Fruit fly (Drosophila melanogaster) whole organism, pupa: ENCODE results near the gene CG18731.

ENCODE experiments used
- CG10348 ChIP-seq: fragments of 200-800 bp; sonication (Bioruptor generic); IDR thresholded peaks from 2 replicates; pipeline ENCODE4 v1.3.6; 2022; ENCODE audit warnings: missing biosample characterization, missing genetic modification characterization
- CG12605 ChIP-seq: fragments of 200-800 bp; sonication (Bioruptor generic); IDR thresholded peaks from 2 replicates; pipeline ENCODE4 v1.3.6; 2022; ENCODE audit warnings: missing biosample characterization, missing genetic modification characterization
- CG13204 ChIP-seq: fragments of 200-800 bp; sonication (Bioruptor generic); optimal IDR thresholded peaks from 2 replicates; lab custom pipeline; 2018; ENCODE audit warnings: missing biosample characterization, mild to moderate bottlenecking, missing genetic modification characterization, moderate library complexity
- CG14655 ChIP-seq: fragments of 200-800 bp; sonication (Bioruptor generic); optimal IDR thresholded peaks from 3 replicates; lab custom pipeline; 2017; ENCODE audit warnings: mild to moderate bottlenecking, missing biosample characterization, missing genetic modification reagents, missing genetic modification characterization
- CG15710 ChIP-seq: fragments of 200-800 bp; sonication (Bioruptor generic); optimal IDR thresholded peaks from 2 replicates; lab custom pipeline; 2018; ENCODE audit warnings: missing biosample characterization, mild to moderate bottlenecking, missing genetic modification characterization, moderate library complexity
- CG17806 ChIP-seq: fragments of 200-800 bp; sonication (Bioruptor generic); optimal IDR thresholded peaks from 2 replicates; lab custom pipeline; 2018; ENCODE audit warnings: missing biosample characterization, mild to moderate bottlenecking, missing genetic modification characterization, moderate library complexity
- CG32121 ChIP-seq: fragments of 200-800 bp; sonication (Bioruptor generic); IDR thresholded peaks from 2 replicates; pipeline ENCODE4 v1.3.6; 2022; ENCODE audit warnings: missing biosample characterization, missing genetic modification characterization
- CG34367 ChIP-seq: fragments of 200-800 bp; sonication (Bioruptor generic); optimal IDR thresholded peaks from 2 replicates; lab custom pipeline; 2018; ENCODE audit warnings: missing biosample characterization, mild to moderate bottlenecking, missing genetic modification characterization
- CG4496 ChIP-seq: fragments of 200-800 bp; sonication (Bioruptor generic); IDR thresholded peaks from 3 replicates; pipeline ENCODE4 v1.3.6; 2022; ENCODE audit warnings: missing biosample characterization, missing genetic modification characterization
- CG8159 ChIP-seq: fragments of 200-800 bp; sonication (Bioruptor generic); optimal IDR thresholded peaks from 3 replicates; lab custom pipeline; 2018; ENCODE audit warnings: missing biosample characterization, mild to moderate bottlenecking, missing genetic modification characterization, moderate library complexity
- CG8301 ChIP-seq: fragments of 200-800 bp; sonication (Bioruptor generic); optimal IDR thresholded peaks from 2 replicates; lab custom pipeline; 2018; ENCODE audit warnings: missing biosample characterization, mild to moderate bottlenecking, missing genetic modification characterization
- CG9948 ChIP-seq: fragments of 200-800 bp; sonication (Bioruptor generic); optimal IDR thresholded peaks from 2 replicates; lab custom pipeline; 2018; ENCODE audit warnings: missing biosample characterization, mild to moderate bottlenecking, missing genetic modification characterization, moderate library complexity
- D1 ChIP-seq: fragments of 200-800 bp; sonication (Bioruptor generic); optimal IDR thresholded peaks from 2 replicates; lab custom pipeline; 2018; ENCODE audit warnings: missing biosample characterization, mild to moderate bottlenecking, missing genetic modification characterization, moderate library complexity
- EcR ChIP-seq: fragments of 200-800 bp; sonication (Bioruptor generic); optimal IDR thresholded peaks from 3 replicates; lab custom pipeline; 2019; ENCODE audit warnings: missing biosample characterization, missing genetic modification characterization, mild to moderate bottlenecking, moderate library complexity, missing genetic modification reagents
- Ets98B ChIP-seq: fragments of 200-800 bp; sonication (Bioruptor generic); IDR thresholded peaks from 2 replicates; pipeline ENCODE4 v1.3.6; 2022; ENCODE audit warnings: missing biosample characterization, missing genetic modification characterization
- Pif1A ChIP-seq: fragments of 200-800 bp; sonication (Bioruptor generic); optimal IDR thresholded peaks from 3 replicates; lab custom pipeline; 2016; ENCODE audit warnings: missing biosample characterization, missing genetic modification characterization
- Pif1B ChIP-seq: fragments of 200-800 bp; sonication (Bioruptor generic); optimal IDR thresholded peaks from 3 replicates; lab custom pipeline; 2016; ENCODE audit warnings: missing biosample characterization, missing genetic modification characterization
- Snoo ChIP-seq: fragments of 200-800 bp; sonication (Bioruptor generic); optimal IDR thresholded peaks from 3 replicates; lab custom pipeline; 2017; ENCODE audit warnings: missing biosample characterization, mild to moderate bottlenecking, missing genetic modification characterization, inconsistent platforms
- fd96Ca ChIP-seq: fragments of 200-800 bp; sonication (Bioruptor generic); IDR thresholded peaks from 3 replicates; pipeline ENCODE4 v1.3.6; 2022; ENCODE audit warnings: missing biosample characterization, missing genetic modification characterization
- gl ChIP-seq: fragments of 200-800 bp; sonication (Bioruptor generic); optimal IDR thresholded peaks from 2 replicates; lab custom pipeline; 2018; ENCODE audit warnings: missing biosample characterization, mild to moderate bottlenecking, missing genetic modification characterization
- rn ChIP-seq: fragments of 200-800 bp; sonication (Bioruptor generic); IDR thresholded peaks from 2 replicates; pipeline ENCODE4 v1.3.6; 2022; ENCODE audit warnings: missing biosample characterization, missing genetic modification characterization

CG18731 gene

DNA sequence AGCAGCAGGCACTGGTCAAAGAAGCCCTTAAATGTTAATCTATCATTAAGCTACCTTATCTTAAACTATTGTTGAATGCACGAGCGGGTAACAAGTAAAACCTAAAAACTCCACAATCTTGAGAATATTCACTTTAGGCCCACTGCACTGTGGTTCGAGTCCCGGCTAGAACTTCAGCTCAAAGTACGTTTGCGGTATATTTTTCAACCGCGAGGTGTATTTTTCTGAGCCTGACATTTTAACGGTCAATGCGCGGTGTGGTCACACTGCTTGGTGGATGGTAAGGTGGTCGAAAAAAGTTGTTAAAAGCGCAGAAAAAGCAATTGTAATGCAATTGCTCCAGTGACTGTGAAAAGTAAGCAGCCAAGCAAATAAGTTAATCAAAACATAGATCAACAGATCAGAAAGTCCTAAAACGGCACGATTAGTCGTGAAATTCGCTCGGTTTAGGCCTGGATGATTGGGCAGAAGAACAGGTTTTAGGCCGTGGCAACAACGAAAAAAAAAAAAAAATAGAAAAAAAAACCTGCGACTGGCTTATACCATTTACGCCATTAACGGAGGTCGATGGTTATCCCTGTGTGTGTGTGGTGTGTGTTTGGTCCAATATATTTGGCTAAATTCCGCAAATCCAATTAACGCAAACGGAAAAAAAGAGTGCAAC lies 882 bp downstream of the CG18731 start, which contains the start of gene Kul:
TSS of gene Kul (plus strand) at position 254 of the 664 bp plus-strand sequence.
- peak; percentile 50 for TF ChIP-seq CG8301 (tag; lab: Kevin White, UChicago)
- peak; percentile 28 for TF ChIP-seq CG34367 (tag; lab: Kevin White, UChicago)
- peak; percentile 67 for TF ChIP-seq gl (tag; lab: Kevin White, UChicago)
- TF ChIP-seq CG13204 = no peak
- TF ChIP-seq CG10348 (GFP tag; lab: Robert Waterston, UW) = no peak
- peak; percentile 23 for TF ChIP-seq CG15710
- peak; percentile 18 for TF ChIP-seq CG17806 (tag; lab: Kevin White, UChicago)
- peak; percentile 40 for TF ChIP-seq CG8159 (tag; lab: Kevin White, UChicago)
- no peak for TF ChIP-seq Pif1A (GFP tag; lab: Kevin White, UChicago)
- TF ChIP-seq rn (GFP tag; lab: Robert Waterston, UW) = peak; percentile 19; the same call in 1 of the 2 replicates
- TF ChIP-seq Pif1B (GFP tag; lab: Kevin White, UChicago) = no peak
- peak; percentile 18; the same call in 1 of the 2 replicates for TF ChIP-seq CG12605 (GFP tag; lab: Robert Waterston, UW)
- TF ChIP-seq D1 (tag; lab: Kevin White, UChicago) = no peak
- no peak for TF ChIP-seq CG9948 (tag; lab: Kevin White, UChicago)
- TF ChIP-seq fd96Ca (GFP tag; lab: Robert Waterston, UW) = peak; percentile 49; the same call in 1 of the 3 replicates
- peak; percentile 34 for TF ChIP-seq Ets98B (GFP tag; lab: Robert Waterston, UW)
- peak; percentile 57; the same call in 1 of the 2 replicates for TF ChIP-seq CG32121 (GFP tag; lab: Robert Waterston, UW)
- TF ChIP-seq CG14655 = no peak
- peak; percentile 61 for TF ChIP-seq Snoo (tag; lab: Kevin White, UChicago)
- peak; percentile 56; the same call in 2 of the 3 replicates for TF ChIP-seq CG4496
- TF ChIP-seq EcR (GFP tag; lab: Kevin White, UChicago) = no peak

DNA sequence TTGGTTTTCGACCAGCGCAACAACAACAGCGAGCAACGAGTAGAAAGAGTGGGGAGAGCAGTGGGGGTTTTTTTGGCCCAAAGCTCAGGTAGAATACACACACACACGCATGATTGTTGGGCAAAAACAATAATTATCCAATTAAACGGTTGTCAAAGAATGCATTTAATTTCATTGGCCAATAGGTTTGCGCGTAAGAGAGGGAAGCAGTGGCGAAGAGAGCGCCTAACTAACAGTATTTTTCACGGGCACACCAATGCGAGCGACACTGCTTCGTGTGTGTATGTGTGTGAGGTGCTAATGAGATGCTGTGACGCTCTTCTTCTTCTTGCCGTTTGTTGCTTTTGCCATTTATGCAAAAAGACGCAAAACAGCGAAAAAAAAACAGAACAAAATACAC lies 1.4 kb downstream of the CG18731 start:
- TF ChIP-seq EcR (GFP tag; lab: Kevin White, UChicago) (peak; percentile 4), CG10348 (GFP tag; lab: Robert Waterston, UW) (no peak)

- TF ChIP-seq CG9948 (tag; lab: Kevin White, UChicago) = peak; percentile 98
- peak; percentile 98 for TF ChIP-seq CG8159 (tag; lab: Kevin White, UChicago)
- peak; percentile 98 for TF ChIP-seq CG8301 (tag; lab: Kevin White, UChicago)
- peak; percentile 100 for TF ChIP-seq CG10348 (GFP tag; lab: Robert Waterston, UW)
- peak; percentile 98 for TF ChIP-seq Pif1B (GFP tag; lab: Kevin White, UChicago)
- peak; percentile 61 for TF ChIP-seq EcR (GFP tag; lab: Kevin White, UChicago)
- TF ChIP-seq CG12605 (GFP tag; lab: Robert Waterston, UW) = peak; percentile 100
- peak; percentile 99 for TF ChIP-seq Snoo (tag; lab: Kevin White, UChicago)
- TF ChIP-seq D1 (tag; lab: Kevin White, UChicago) = no peak
- peak; percentile 100 for TF ChIP-seq Ets98B (GFP tag; lab: Robert Waterston, UW)
- peak; percentile 100 for TF ChIP-seq CG32121 (GFP tag; lab: Robert Waterston, UW)
- TF ChIP-seq Pif1A (GFP tag; lab: Kevin White, UChicago) = peak; percentile 100
- peak; percentile 99 for TF ChIP-seq CG17806 (tag; lab: Kevin White, UChicago)
- peak; percentile 100 for TF ChIP-seq CG4496
- TF ChIP-seq fd96Ca (GFP tag; lab: Robert Waterston, UW) = peak; percentile 100
- TF ChIP-seq rn (GFP tag; lab: Robert Waterston, UW) = peak; percentile 100
- TF ChIP-seq CG34367 (tag; lab: Kevin White, UChicago) = peak; percentile 96
- peak; percentile 98 for TF ChIP-seq gl (tag; lab: Kevin White, UChicago)
- TF ChIP-seq CG15710 = peak; percentile 99
- TF ChIP-seq CG13204 = no peak
- peak; percentile 99 for TF ChIP-seq CG14655
Observed at dm6 chr3R:29736678-29737093, 11.9 kb downstream of the CG18731 start, which contains the start of the genes CG7601 and CIA30. TSS of gene CG7601 (minus strand) at chr3R:29736745. TSS of gene CIA30 (plus strand) at chr3R:29736965.

DNA sequence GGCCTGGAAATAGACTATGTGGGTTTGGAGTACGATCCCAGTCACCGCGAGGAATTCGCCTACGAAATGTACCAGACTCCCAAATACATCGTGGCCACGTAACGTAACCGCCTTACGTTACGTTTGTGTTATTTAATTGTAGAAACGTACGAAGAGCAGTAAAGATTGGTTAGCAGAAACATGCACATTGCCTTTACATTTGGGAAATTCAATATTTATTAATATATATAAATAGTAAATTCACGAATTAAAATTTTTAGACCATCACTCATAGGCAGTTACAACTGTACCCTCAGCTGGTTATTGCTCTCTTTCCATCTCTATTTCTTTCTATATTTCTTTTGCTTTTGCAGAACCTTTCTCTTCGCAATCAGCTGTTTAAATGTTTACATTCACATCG lies 13.1 kb downstream of the CG18731 start, which contains the start of gene Gnpnat:
TSS of gene Gnpnat (plus strand) at position 385 of the 400 bp plus-strand sequence.
- TF ChIP-seq Snoo (tag; lab: Kevin White, UChicago) = peak; percentile 63
- TF ChIP-seq EcR (GFP tag; lab: Kevin White, UChicago) = no peak
- TF ChIP-seq CG15710 = peak; percentile 40
- TF ChIP-seq CG8301 (tag; lab: Kevin White, UChicago) = peak; percentile 63
- TF ChIP-seq Pif1B (GFP tag; lab: Kevin White, UChicago) = peak; percentile 48
- TF ChIP-seq Ets98B (GFP tag; lab: Robert Waterston, UW) = no peak
- no peak for TF ChIP-seq D1 (tag; lab: Kevin White, UChicago)
- no peak for TF ChIP-seq CG32121 (GFP tag; lab: Robert Waterston, UW)
- peak; percentile 46 for TF ChIP-seq CG8159 (tag; lab: Kevin White, UChicago)
- TF ChIP-seq CG14655 = peak; percentile 58
- TF ChIP-seq CG4496 = no peak
- TF ChIP-seq CG34367 (tag; lab: Kevin White, UChicago) = peak; percentile 37
- no peak for TF ChIP-seq fd96Ca (GFP tag; lab: Robert Waterston, UW)
- TF ChIP-seq CG9948 (tag; lab: Kevin White, UChicago) = peak; percentile 7
- no peak for TF ChIP-seq CG13204
- peak; percentile 51 for TF ChIP-seq Pif1A (GFP tag; lab: Kevin White, UChicago)
- no peak for TF ChIP-seq rn (GFP tag; lab: Robert Waterston, UW)
- TF ChIP-seq CG17806 (tag; lab: Kevin White, UChicago) = peak; percentile 61
- no peak for TF ChIP-seq CG10348 (GFP tag; lab: Robert Waterston, UW)
- no peak for TF ChIP-seq gl (tag; lab: Kevin White, UChicago)
- TF ChIP-seq CG12605 (GFP tag; lab: Robert Waterston, UW) = no peak

dm6 chr3R:29740078-29740477 lies 15.3 kb downstream of the CG18731 start:
- TF ChIP-seq EcR (GFP tag; lab: Kevin White, UChicago) (peak; percentile 50), Snoo (tag; lab: Kevin White, UChicago) (no peak), CG10348 (GFP tag; lab: Robert Waterston, UW) (no peak), gl (tag; lab: Kevin White, UChicago) (no peak), D1 (tag; lab: Kevin White, UChicago) (no peak), CG34367 (tag; lab: Kevin White, UChicago) (no peak), CG8159 (tag; lab: Kevin White, UChicago) (no peak), rn (GFP tag; lab: Robert Waterston, UW) (no peak)
